Fruit fly (Drosophila melanogaster): ENCODE measurements around the gene CG14301.

CG14301 gene

dm6 chr3R:18583881-18584545 is 57.2 kb downstream of the CG14301 start (continued):
- TF ChIP-seq Dif (GFP tag; optimal IDR thresholded peaks at IDR 0.05; ENCODE audit: partially characterized antibody) = no peak

- TF ChIP-seq h (GFP tag; optimal IDR thresholded peaks at IDR 0.05) (peak; percentile 49), brk (GFP tag; optimal IDR thresholded peaks at IDR 0.05) (no peak), br (GFP tag; optimal IDR thresholded peaks at IDR 0.05) (no peak), Hnf4 (GFP tag; optimal IDR thresholded peaks at IDR 0.05) (peak; percentile 24), Sp1 (GFP tag; optimal IDR thresholded peaks at IDR 0.05) (no peak), N (GFP tag; optimal IDR thresholded peaks at IDR 0.05) (no peak), OdsH (GFP tag; optimal IDR thresholded peaks at IDR 0.05) (peak; percentile 7), CG9705 (GFP tag; optimal IDR thresholded peaks at IDR 0.05) (no peak), rgr (GFP tag; optimal IDR thresholded peaks at IDR 0.05) (peak; percentile 46), woc (GFP tag; optimal IDR thresholded peaks at IDR 0.05) (no peak)
Observed at dm6 chr3R:18582236-18582635, 59.0 kb downstream of the CG14301 start.

- no peak for TF ChIP-seq N (GFP tag; optimal IDR thresholded peaks at IDR 0.05)
- no peak for TF ChIP-seq Rel (GFP tag; optimal IDR thresholded peaks at IDR 0.05)
- TF ChIP-seq Rel (tag; optimal IDR thresholded peaks at IDR 0.05) = peak; percentile 29
Observed at dm6 chr3R:18580979-18581378, 60.3 kb downstream of the CG14301 start.

Data from whole organism, wandering third instar larva.